Fruit fly (Drosophila melanogaster) whole organism, prepupa: Measurements from ENCODE around the gene CG16888.

Source experiments
- Blimp-1 ChIP-seq: fragments of 200-800 bp; sonication (Bioruptor generic); optimal IDR thresholded peaks from 3 replicates; lab custom pipeline; 2017; ENCODE audit warnings: missing biosample characterization, missing genetic modification characterization, mild to moderate bottlenecking, moderate library complexity, missing genetic modification reagents
- CG10631 ChIP-seq: fragments of 200-800 bp; sonication (Bioruptor generic); optimal IDR thresholded peaks from 2 replicates; lab custom pipeline; 2016; ENCODE audit warnings: missing biosample characterization, missing genetic modification characterization
- CG11294 ChIP-seq: fragments of 200-800 bp; sonication (Bioruptor generic); IDR thresholded peaks from 2 replicates; pipeline ENCODE4 v1.3.6; 2022; ENCODE audit warnings: missing biosample characterization, missing genetic modification characterization
- CG11762 ChIP-seq: fragments of 200-800 bp; sonication (Bioruptor generic); optimal IDR thresholded peaks from 3 replicates; lab custom pipeline; 2016; ENCODE audit warnings: missing biosample characterization, missing genetic modification characterization; ENCODE audit not compliant: insufficient read depth
- CG15336 ChIP-seq: fragments of 200-800 bp; sonication (Bioruptor generic); IDR thresholded peaks from 2 replicates; pipeline ENCODE4 v1.3.6; 2022; ENCODE audit warnings: missing biosample characterization, missing genetic modification characterization
- CG1621 ChIP-seq: fragments of 200-800 bp; sonication (Bioruptor generic); optimal IDR thresholded peaks from 3 replicates; lab custom pipeline; 2018; ENCODE audit warnings: missing biosample characterization, mild to moderate bottlenecking, missing genetic modification characterization
- CG16779 ChIP-seq: fragments of 200-800 bp; sonication (Bioruptor generic); optimal IDR thresholded peaks from 3 replicates; lab custom pipeline; 2017; ENCODE audit warnings: missing biosample characterization, mild to moderate bottlenecking, missing genetic modification characterization
- CG3032 ChIP-seq: fragments of 200-800 bp; optimal IDR thresholded peaks from 2 replicates; lab custom pipeline; 2019; ENCODE audit warnings: missing biosample characterization, mild to moderate bottlenecking, missing genetic modification characterization, moderate library complexity
- CG32006 ChIP-seq: fragments of 200-800 bp; sonication (Bioruptor generic); optimal IDR thresholded peaks from 3 replicates; lab custom pipeline; 2017; ENCODE audit warnings: missing biosample characterization, mild to moderate bottlenecking, missing genetic modification characterization
- CG34406 ChIP-seq: fragments of 200-800 bp; sonication (Bioruptor generic); optimal IDR thresholded peaks from 3 replicates; lab custom pipeline; 2016; ENCODE audit warnings: missing biosample characterization, missing genetic modification characterization
- CG6276 ChIP-seq: fragments of 200-800 bp; sonication (Bioruptor generic); optimal IDR thresholded peaks from 2 replicates; lab custom pipeline; 2017; ENCODE audit warnings: missing biosample characterization, mild to moderate bottlenecking, missing genetic modification characterization
- CG6792 ChIP-seq: fragments of 200-800 bp; sonication (Bioruptor generic); optimal IDR thresholded peaks from 3 replicates; lab custom pipeline; 2016; ENCODE audit warnings: missing biosample characterization, missing genetic modification characterization
- CG6808 ChIP-seq: fragments of 200-800 bp; sonication (Bioruptor generic); optimal IDR thresholded peaks from 3 replicates; lab custom pipeline; 2017; ENCODE audit warnings: missing biosample characterization, missing genetic modification characterization, mild to moderate bottlenecking, moderate library complexity, missing genetic modification reagents
- CG6854 ChIP-seq: fragments of 200-800 bp; sonication (Bioruptor generic); optimal IDR thresholded peaks from 2 replicates; lab custom pipeline; 2017; ENCODE audit warnings: missing biosample characterization, mild to moderate bottlenecking, missing genetic modification characterization
- CG7368 ChIP-seq: fragments of 200-800 bp; sonication (Bioruptor generic); optimal IDR thresholded peaks from 3 replicates; lab custom pipeline; 2016; ENCODE audit warnings: missing biosample characterization, missing genetic modification characterization
- CG8119 ChIP-seq: fragments of 200-800 bp; sonication (Bioruptor generic); IDR thresholded peaks from 3 replicates; pipeline ENCODE4 v1.3.6; 2022; ENCODE audit warnings: missing biosample characterization, missing genetic modification characterization
- CG8319 ChIP-seq: fragments of 200-800 bp; sonication (Bioruptor generic); optimal IDR thresholded peaks from 3 replicates; lab custom pipeline; 2016; ENCODE audit warnings: missing biosample characterization, missing genetic modification characterization
- CG8632 ChIP-seq: fragments of 200-800 bp; sonication (Bioruptor generic); optimal IDR thresholded peaks from 3 replicates; lab custom pipeline; 2016; ENCODE audit warnings: missing biosample characterization, missing genetic modification characterization
- CG9139 ChIP-seq: fragments of 200-800 bp; sonication (Bioruptor generic); optimal IDR thresholded peaks from 3 replicates; lab custom pipeline; 2017; ENCODE audit warnings: missing biosample characterization, mild to moderate bottlenecking, missing genetic modification characterization
- Eip93F ChIP-seq: fragments of 200-800 bp; sonication (Bioruptor generic); optimal IDR thresholded peaks from 2 replicates; lab custom pipeline; 2016; ENCODE audit warnings: missing biosample characterization, mild to moderate bottlenecking, missing genetic modification characterization
- Ets21C ChIP-seq: fragments of 200-800 bp; sonication (Bioruptor generic); optimal IDR thresholded peaks from 3 replicates; lab custom pipeline; 2016; ENCODE audit warnings: missing biosample characterization, missing genetic modification characterization
- Gug ChIP-seq: fragments of 200-800 bp; sonication (Bioruptor generic); IDR thresholded peaks from 2 replicates; pipeline ENCODE4 v1.3.6; 2022; ENCODE audit warnings: missing biosample characterization, missing genetic modification characterization
- Hr38 ChIP-seq: sonication (Bioruptor generic); optimal IDR thresholded peaks from 2 replicates; lab custom pipeline; 2016; ENCODE audit warnings: missing biosample characterization, missing genetic modification characterization
- Hr39 ChIP-seq: fragments of 200-800 bp; sonication (Bioruptor generic); optimal IDR thresholded peaks from 2 replicates; lab custom pipeline; 2016; ENCODE audit warnings: missing biosample characterization, missing genetic modification characterization
- Lpt ChIP-seq: fragments of 200-800 bp; sonication (Bioruptor generic); optimal IDR thresholded peaks from 3 replicates; lab custom pipeline; 2016; ENCODE audit warnings: missing biosample characterization, missing genetic modification characterization
- Met ChIP-seq: fragments of 200-800 bp; sonication (Bioruptor generic); optimal IDR thresholded peaks from 3 replicates; lab custom pipeline; 2016; ENCODE audit warnings: missing biosample characterization, missing genetic modification characterization
- Smox ChIP-seq: fragments of 200-800 bp; sonication (Bioruptor generic); optimal IDR thresholded peaks from 3 replicates; lab custom pipeline; 2016; ENCODE audit warnings: missing biosample characterization, missing genetic modification characterization
- Sox102F ChIP-seq: fragments of 200-800 bp; sonication (Bioruptor generic); optimal IDR thresholded peaks from 2 replicates; lab custom pipeline; 2016; ENCODE audit warnings: missing biosample characterization, mild to moderate bottlenecking, missing genetic modification characterization
- Sox14 ChIP-seq: fragments of 200-800 bp; sonication (Bioruptor generic); optimal IDR thresholded peaks from 3 replicates; lab custom pipeline; 2016; ENCODE audit warnings: missing biosample characterization, missing genetic modification characterization
- achi ChIP-seq: fragments of 200-800 bp; sonication (Bioruptor generic); optimal IDR thresholded peaks from 3 replicates; lab custom pipeline; 2016; ENCODE audit warnings: missing biosample characterization, missing genetic modification characterization
- acj6 ChIP-seq: fragments of 200-800 bp; sonication (Bioruptor generic); optimal IDR thresholded peaks from 3 replicates; lab custom pipeline; 2016; ENCODE audit warnings: missing biosample characterization, missing genetic modification characterization
- cyc ChIP-seq: fragments of 200-800 bp; sonication (Bioruptor generic); optimal IDR thresholded peaks from 3 replicates; lab custom pipeline; 2016; ENCODE audit warnings: missing biosample characterization, missing genetic modification characterization
- dsx ChIP-seq: fragments of 200-800 bp; optimal IDR thresholded peaks from 3 replicates; lab custom pipeline; 2019; ENCODE audit warnings: missing biosample characterization, mild to moderate bottlenecking, missing genetic modification characterization, moderate library complexity; ENCODE audit not compliant: poor library complexity, severe bottlenecking
- eg ChIP-seq: fragments of 200-800 bp; sonication (Bioruptor generic); IDR thresholded peaks from 3 replicates; pipeline ENCODE4 v1.3.6; 2022; ENCODE audit warnings: missing biosample characterization, missing genetic modification characterization
- fd59A ChIP-seq: fragments of 200-800 bp; sonication (Bioruptor generic); optimal IDR thresholded peaks from 2 replicates; lab custom pipeline; 2017; ENCODE audit warnings: missing biosample characterization, mild to moderate bottlenecking, missing genetic modification characterization, missing genetic modification reagents
- fd85E ChIP-seq: fragments of 200-800 bp; sonication (Bioruptor generic); optimal IDR thresholded peaks from 3 replicates; lab custom pipeline; 2016; ENCODE audit warnings: missing biosample characterization, missing genetic modification characterization
- fkh ChIP-seq: fragments of 200-800 bp; sonication (Bioruptor generic); optimal IDR thresholded peaks from 3 replicates; lab custom pipeline; 2017; ENCODE audit warnings: missing biosample characterization, mild to moderate bottlenecking, missing genetic modification characterization, moderate library complexity
- lz ChIP-seq: fragments of 200-800 bp; sonication (Bioruptor generic); optimal IDR thresholded peaks from 3 replicates; lab custom pipeline; 2016; ENCODE audit warnings: missing biosample characterization, missing genetic modification characterization
- net ChIP-seq: fragments of 200-800 bp; sonication (Bioruptor generic); optimal IDR thresholded peaks from 3 replicates; lab custom pipeline; 2016; ENCODE audit warnings: missing biosample characterization, missing genetic modification characterization
- pdm3 ChIP-seq: fragments of 200-800 bp; sonication (Bioruptor generic); optimal IDR thresholded peaks from 3 replicates; lab custom pipeline; 2016; ENCODE audit warnings: missing biosample characterization, missing genetic modification characterization
- ss ChIP-seq, 2 experiments: fragments of 200-800 bp; sonication (Bioruptor generic); optimal IDR thresholded peaks; 2 replicates in 1 of 2; 3 replicates in 1 of 2; lab custom pipeline; 2017 to 2018; ENCODE audit warnings: mild to moderate bottlenecking in 2 of 2, missing biosample characterization in 2 of 2, missing genetic modification characterization in 2 of 2, moderate library complexity in 1 of 2
- topi ChIP-seq: fragments of 200-800 bp; sonication (Bioruptor generic); optimal IDR thresholded peaks from 3 replicates; lab custom pipeline; 2016; ENCODE audit warnings: missing biosample characterization, missing genetic modification characterization
- vri ChIP-seq: fragments of 200-800 bp; sonication (Bioruptor generic); optimal IDR thresholded peaks from 3 replicates; lab custom pipeline; 2016; ENCODE audit warnings: missing biosample characterization, mild to moderate bottlenecking, missing genetic modification characterization

The CG16888 gene

DNA sequence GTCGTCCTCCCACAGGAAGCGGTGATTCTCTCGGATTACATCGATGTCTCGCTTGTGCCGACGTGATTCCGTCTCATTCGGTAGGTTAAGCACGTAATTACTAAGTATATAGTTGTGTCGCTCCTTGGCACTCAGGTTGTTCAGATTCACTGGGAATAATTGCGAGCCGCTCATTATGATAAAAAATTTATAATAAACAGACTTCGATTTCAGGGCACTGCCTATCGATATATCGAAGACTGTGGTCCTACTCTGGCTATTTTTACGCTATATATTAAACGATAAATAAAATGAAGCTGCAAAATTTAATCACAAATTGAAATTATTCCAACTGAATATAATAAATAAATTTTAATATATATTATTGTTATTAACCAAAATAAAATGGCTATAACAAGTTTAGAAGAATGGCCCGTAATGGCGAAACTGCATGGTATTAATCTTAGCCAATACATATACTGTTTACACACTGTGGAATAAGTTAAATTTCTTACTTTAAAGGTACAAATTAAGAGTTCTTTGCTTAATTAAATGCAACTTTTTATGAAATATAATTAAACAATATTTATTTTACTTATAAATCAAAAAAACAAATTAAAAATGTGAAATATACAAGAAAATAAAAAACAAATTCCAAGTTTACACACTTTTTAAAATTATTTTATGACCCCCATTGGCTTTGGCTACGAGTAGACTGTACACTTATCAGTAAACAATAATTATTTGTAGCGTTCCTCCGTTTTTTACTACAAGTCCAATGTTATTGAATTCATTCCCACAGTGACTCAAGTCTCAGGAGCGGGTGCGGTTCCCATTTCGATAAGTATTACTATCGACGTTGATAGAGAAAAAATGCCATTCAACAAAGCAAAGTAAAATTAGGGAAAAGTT is 29.5 kb downstream of the CG16888 start, which contains the start of gene Eato (continued):
- TF ChIP-seq topi (GFP tag; lab: Kevin White, UChicago) (peak; percentile 6), Met (GFP tag; lab: Kevin White, UChicago) (no peak), CG34406 (GFP tag; lab: Kevin White, UChicago) (peak; percentile 15), CG8319 (GFP tag; lab: Kevin White, UChicago) (peak; percentile 17), dsx (no peak), fkh (GFP tag; lab: Kevin White, UChicago) (no peak), Sox14 (GFP tag; lab: Kevin White, UChicago) (peak; percentile 56), ss (GFP tag; optimal IDR thresholded peaks at IDR 0.05; lab: Kevin White, UChicago) (no peak), pdm3 (no peak), fd85E (GFP tag; lab: Kevin White, UChicago) (no peak), fd59A (GFP tag; lab: Kevin White, UChicago) (no peak)
- TF ChIP-seq, all 60 proteins: peak for 14

- peak; percentile 61 for TF ChIP-seq Lpt (GFP tag; lab: Kevin White, UChicago)
- TF ChIP-seq Ets21C (GFP tag; lab: Kevin White, UChicago): peak; percentile 36
- TF ChIP-seq Eip93F: peak; percentile 76
- TF ChIP-seq ss (GFP tag; optimal IDR thresholded peaks at IDR 0.05; lab: Kevin White, UChicago): peak; percentile 83 to 90
- TF ChIP-seq CG8119 (GFP tag; lab: Robert Waterston, UW): peak; percentile 65; the same call in 1 of the 3 replicates
- TF ChIP-seq cyc (GFP tag; lab: Kevin White, UChicago): peak; percentile 76
- peak; percentile 71 for TF ChIP-seq CG11762
- peak; percentile 61 for TF ChIP-seq CG15336 (GFP tag; lab: Robert Waterston, UW)
- TF ChIP-seq vri (GFP tag; lab: Kevin White, UChicago): peak; percentile 58
- TF ChIP-seq Blimp-1 (GFP tag; lab: Kevin White, UChicago): peak; percentile 65
- peak; percentile 74 for TF ChIP-seq fd59A (GFP tag; lab: Kevin White, UChicago)
- TF ChIP-seq Hr38 (GFP tag; lab: Kevin White, UChicago): no peak
- TF ChIP-seq CG7368 (GFP tag; lab: Kevin White, UChicago): peak; percentile 65
- peak; percentile 86 for TF ChIP-seq CG3032 (tag; lab: Kevin White, UChicago)
- no peak for TF ChIP-seq pdm3
- TF ChIP-seq CG6808: peak; percentile 86
- TF ChIP-seq CG16779 (tag; lab: Kevin White, UChicago): peak; percentile 73
- TF ChIP-seq net (GFP tag; lab: Kevin White, UChicago): peak; percentile 76
- TF ChIP-seq Smox: no peak
- peak; percentile 83 for TF ChIP-seq CG10631 (GFP tag; lab: Kevin White, UChicago)
- peak; percentile 36 for TF ChIP-seq fd85E (GFP tag; lab: Kevin White, UChicago)
- TF ChIP-seq Hr39 (GFP tag; lab: Kevin White, UChicago): peak; percentile 56
- TF ChIP-seq Sox102F: no peak
- peak; percentile 79 for TF ChIP-seq achi (GFP tag; lab: Kevin White, UChicago)
- TF ChIP-seq CG6276 (GFP tag; lab: Kevin White, UChicago): peak; percentile 84
- peak; percentile 39 for TF ChIP-seq CG1621 (tag; lab: Kevin White, UChicago)
- TF ChIP-seq CG9139 (GFP tag; lab: Kevin White, UChicago): peak; percentile 58
- peak; percentile 67 for TF ChIP-seq CG8319 (GFP tag; lab: Kevin White, UChicago)
- peak; percentile 85 for TF ChIP-seq CG34406 (GFP tag; lab: Kevin White, UChicago)
- peak; percentile 47 for TF ChIP-seq fkh (GFP tag; lab: Kevin White, UChicago)
- peak; percentile 77 for TF ChIP-seq CG6792 (GFP tag; lab: Kevin White, UChicago)
- TF ChIP-seq eg (GFP tag; lab: Robert Waterston, UW): peak; percentile 69; the same call in 2 of the 3 replicates
- peak; percentile 76 for TF ChIP-seq Met (GFP tag; lab: Kevin White, UChicago)
- TF ChIP-seq acj6 (GFP tag; lab: Kevin White, UChicago): peak; percentile 83
- peak; percentile 5 for TF ChIP-seq CG6854
- TF ChIP-seq lz (GFP tag; lab: Kevin White, UChicago): peak; percentile 74
- TF ChIP-seq Sox14 (GFP tag; lab: Kevin White, UChicago): peak; percentile 68
- peak; percentile 10; the same call in 1 of the 2 replicates for TF ChIP-seq CG11294
- peak; percentile 92 for TF ChIP-seq CG32006 (GFP tag; lab: Kevin White, UChicago)
- TF ChIP-seq Gug (GFP tag; lab: Robert Waterston, UW): peak; percentile 57
- peak; percentile 88 for TF ChIP-seq CG8632 (GFP tag; lab: Kevin White, UChicago)
These were observed 32.7 kb downstream of the CG16888 start, which contains the start of the genes CG9008 and p38b for dm6 chr2L:13780109-13780947. Gene CG9008 (minus strand): TSS chr2L:13780165. Gene p38b (plus strand): TSS chr2L:13780689.
